Worm (Caenorhabditis elegans) whole organism, midembryonic: ENCODE data around the gene str-121.

Experiments used
- T22C8.4 ChIP-seq: fragments of 200-800 bp; sonication (Bioruptor generic); IDR thresholded peaks from 2 replicates; pipeline ENCODE4 v1.3.6; 2022; ENCODE audit warnings: missing genetic modification characterization, missing compliant biosample characterization
- flt-1 ChIP-seq: fragments of 200-800 bp; sonication (Bioruptor generic); IDR thresholded peaks from 2 replicates; pipeline ENCODE4 v1.3.6; 2022; ENCODE audit warnings: missing genetic modification characterization, missing compliant biosample characterization
- tab-1 ChIP-seq: fragments of 200-800 bp; sonication (Bioruptor generic); IDR thresholded peaks from 2 replicates; pipeline ENCODE4 v1.3.6; 2022; ENCODE audit warnings: missing genetic modification characterization, missing compliant biosample characterization
- ztf-23 ChIP-seq: fragments of 200-800 bp; sonication (Bioruptor generic); IDR thresholded peaks from 2 replicates; pipeline ENCODE4 v1.3.6; 2022; ENCODE audit warnings: missing genetic modification reagents, missing genetic modification characterization, missing compliant biosample characterization
- ztf-29 ChIP-seq: fragments of 200-800 bp; sonication (Bioruptor generic); IDR thresholded peaks from 2 replicates; pipeline ENCODE4 v1.3.6; 2022; ENCODE audit warnings: missing genetic modification reagents, missing genetic modification characterization, missing compliant biosample characterization

ce11 chrV:211388-212168, 42.9 kb downstream of the str-121 start:
- TF ChIP-seq flt-1 (GFP tag; lab: Robert Waterston, UW) (no peak), T22C8.4 (no peak), ztf-29 (GFP tag; lab: Robert Waterston, UW) (no peak), tab-1 (GFP tag; lab: Robert Waterston, UW) (no peak), ztf-23 (no peak)
